Comparison of ENCODE assay signal across 4 fruit fly cellular contexts in genomic region chr3R:14224105-14224574, dm6.
TF ChIP-seq lines count a peak whose summit lies in the region.

TSS of gene Sp212 (minus strand) at chr3R:14224155.

- no peak for TF ChIP-seq CTCF in whole organism, embryonic (GFP tag; optimal IDR thresholded peaks at IDR 0.05; lab: Kevin White, UChicago)

TF ChIP-seq in whole organism, adult, 20 proteins besides CTCF, POLR2A, EP300 and RAD21:
- no peak for TF ChIP-seq cic (GFP tag; optimal IDR thresholded peaks at IDR 0.05; lab: Kevin White, UChicago)
- TF ChIP-seq toe (GFP tag; optimal IDR thresholded peaks at IDR 0.05; lab: Kevin White, UChicago), result no peak
- peak; percentile 34 for TF ChIP-seq CG14711 (tag; optimal IDR thresholded peaks at IDR 0.05; lab: Kevin White, UChicago)
- peak; percentile 22 for TF ChIP-seq CG33017 (tag; optimal IDR thresholded peaks at IDR 0.05; lab: Kevin White, UChicago)
- TF ChIP-seq CG1620 (GFP tag; optimal IDR thresholded peaks at IDR 0.05; lab: Kevin White, UChicago), result no peak

TF ChIP-seq in whole organism, embryonic, 481 proteins besides CTCF, POLR2A, EP300 and RAD21:
- peak; percentile 49 for TF ChIP-seq Ets65A (GFP tag; lab: Kevin White, UChicago)
- TF ChIP-seq CG9932 (GFP tag; IDR thresholded peaks at IDR 0.05; lab: Robert Waterston, UW), result peak; percentile 45; the same call in 1 of the 2 replicates
- no peak for TF ChIP-seq CG7556 (GFP tag; optimal IDR thresholded peaks at IDR 0.05; lab: Kevin White, UChicago)
- no peak for TF ChIP-seq CG13123 (GFP tag; optimal IDR thresholded peaks at IDR 0.05; lab: Kevin White, UChicago)
- no peak for TF ChIP-seq ci (GFP tag; IDR thresholded peaks at IDR 0.05; lab: Robert Waterston, UW)
- TF ChIP-seq CG7928 (GFP tag; optimal IDR thresholded peaks at IDR 0.05; lab: Kevin White, UChicago), result no peak
- no peak for TF ChIP-seq pb (GFP tag; optimal IDR thresholded peaks at IDR 0.05; lab: Kevin White, UChicago)
- TF ChIP-seq Jarid2 (GFP tag; optimal IDR thresholded peaks at IDR 0.05; lab: Kevin White, UChicago), result no peak
- no peak for TF ChIP-seq CG7987 (GFP tag; optimal IDR thresholded peaks at IDR 0.05; lab: Kevin White, UChicago)
- TF ChIP-seq CG3995 (GFP tag; optimal IDR thresholded peaks at IDR 0.05; lab: Kevin White, UChicago), result no peak
- no peak for TF ChIP-seq CG17359 (tag; optimal IDR thresholded peaks at IDR 0.05; lab: Kevin White, UChicago)
- no peak for TF ChIP-seq abd-A (tag; optimal IDR thresholded peaks at IDR 0.05; lab: Kevin White, UChicago)
- TF ChIP-seq CG2120 (GFP tag; optimal IDR thresholded peaks at IDR 0.05; lab: Kevin White, UChicago), result peak; percentile 55
- peak; percentile 43; the same call in 1 of the 2 replicates for TF ChIP-seq Rfx (GFP tag; IDR thresholded peaks at IDR 0.05; lab: Robert Waterston, UW)
- peak; percentile 94 for TF ChIP-seq D19B (GFP tag; optimal IDR thresholded peaks at IDR 0.05; lab: Kevin White, UChicago)
- TF ChIP-seq CG14014 (GFP tag; IDR thresholded peaks at IDR 0.05; lab: Robert Waterston, UW), result no peak
- no peak for TF ChIP-seq Dip3 (GFP tag; optimal IDR thresholded peaks at IDR 0.05; lab: Kevin White, UChicago)
- no peak for TF ChIP-seq CG2712 (tag; optimal IDR thresholded peaks at IDR 0.05; lab: Kevin White, UChicago)
- no peak for TF ChIP-seq oc (tag; optimal IDR thresholded peaks at IDR 0.05; lab: Kevin White, UChicago)
- TF ChIP-seq emc (GFP tag; optimal IDR thresholded peaks at IDR 0.05; lab: Kevin White, UChicago), result no peak
- no peak for TF ChIP-seq CG1792 (GFP tag; optimal IDR thresholded peaks at IDR 0.05; lab: Kevin White, UChicago)
- no peak for TF ChIP-seq CG12071 (GFP tag; optimal IDR thresholded peaks at IDR 0.05; lab: Kevin White, UChicago)
- no peak for TF ChIP-seq dysf (GFP tag; IDR thresholded peaks at IDR 0.05; lab: Robert Waterston, UW)
- TF ChIP-seq dmrt11E (tag; optimal IDR thresholded peaks at IDR 0.05; lab: Kevin White, UChicago), result no peak
- TF ChIP-seq CG9609 (GFP tag; optimal IDR thresholded peaks at IDR 0.05; lab: Kevin White, UChicago), result no peak
- TF ChIP-seq CG13296 (GFP tag; optimal IDR thresholded peaks at IDR 0.05; lab: Kevin White, UChicago), result no peak
- peak; percentile 32; the same call in 1 of the 2 replicates for TF ChIP-seq slbo (GFP tag; IDR thresholded peaks at IDR 0.05; lab: Robert Waterston, UW)
- no peak for TF ChIP-seq CG14441 (GFP tag; IDR thresholded peaks at IDR 0.05; lab: Robert Waterston, UW)
- no peak for TF ChIP-seq CG1233 (GFP tag; optimal IDR thresholded peaks at IDR 0.05; lab: Kevin White, UChicago)

TF ChIP-seq in whole organism, prepupa, 60 proteins besides CTCF, POLR2A, EP300 and RAD21:
- peak; percentile 64 for TF ChIP-seq Eip78C (GFP tag; lab: Kevin White, UChicago)
- 0 out of 3 replicates have a peak, but pooled peaks have one; percentile 27 for TF ChIP-seq eg (GFP tag; IDR thresholded peaks at IDR 0.05; lab: Robert Waterston, UW)
- peak; percentile 19 for TF ChIP-seq CG10669 (GFP tag; optimal IDR thresholded peaks at IDR 0.05; lab: Kevin White, UChicago)
- no peak for TF ChIP-seq Lpt (GFP tag; optimal IDR thresholded peaks at IDR 0.05; lab: Kevin White, UChicago)
- no peak for TF ChIP-seq topi (GFP tag; optimal IDR thresholded peaks at IDR 0.05; lab: Kevin White, UChicago)
- TF ChIP-seq Hr4 (GFP tag; optimal IDR thresholded peaks at IDR 0.05; lab: Kevin White, UChicago), result peak; percentile 10
- no peak for TF ChIP-seq Blimp-1 (GFP tag; optimal IDR thresholded peaks at IDR 0.05; lab: Kevin White, UChicago)
- peak; percentile 21 for TF ChIP-seq CG32006 (GFP tag; optimal IDR thresholded peaks at IDR 0.05; lab: Kevin White, UChicago)
- no peak for TF ChIP-seq Sox102F (GFP tag; optimal IDR thresholded peaks at IDR 0.05; lab: Kevin White, UChicago)
- peak; percentile 5 for TF ChIP-seq achi (GFP tag; optimal IDR thresholded peaks at IDR 0.05; lab: Kevin White, UChicago)
- no peak for TF ChIP-seq CG15336 (GFP tag; IDR thresholded peaks at IDR 0.05; lab: Robert Waterston, UW)
- TF ChIP-seq Sox14 (GFP tag; optimal IDR thresholded peaks at IDR 0.05; lab: Kevin White, UChicago), result peak; percentile 14

TF ChIP-seq in whole organism, pupa, 21 proteins besides CTCF, POLR2A, EP300 and RAD21:
- peak; percentile 52 for TF ChIP-seq CG14655 (GFP tag; optimal IDR thresholded peaks at IDR 0.05; lab: Kevin White, UChicago)
- no peak for TF ChIP-seq CG13204 (GFP tag; optimal IDR thresholded peaks at IDR 0.05; lab: Kevin White, UChicago)
- TF ChIP-seq CG4496 (GFP tag; IDR thresholded peaks at IDR 0.05; lab: Robert Waterston, UW), result no peak
- TF ChIP-seq CG8301 (tag; optimal IDR thresholded peaks at IDR 0.05; lab: Kevin White, UChicago), result peak; percentile 45
- TF ChIP-seq D1 (tag; optimal IDR thresholded peaks at IDR 0.05; lab: Kevin White, UChicago), result no peak
- TF ChIP-seq EcR (GFP tag; optimal IDR thresholded peaks at IDR 0.05; lab: Kevin White, UChicago), result no peak
- no peak for TF ChIP-seq CG17806 (tag; optimal IDR thresholded peaks at IDR 0.05; lab: Kevin White, UChicago)
- peak; percentile 40 for TF ChIP-seq CG8159 (tag; optimal IDR thresholded peaks at IDR 0.05; lab: Kevin White, UChicago)
